Fruit fly (Drosophila melanogaster): ENCODE measurements around the gene Obp22a.

- TF ChIP-seq CG10348 (GFP tag; IDR thresholded peaks at IDR 0.05) (no peak), rn (GFP tag; IDR thresholded peaks at IDR 0.05) (no peak), D1 (tag; optimal IDR thresholded peaks at IDR 0.05) (no peak), CG8159 (tag; optimal IDR thresholded peaks at IDR 0.05) (no peak), CG12605 (GFP tag; IDR thresholded peaks at IDR 0.05) (no peak), CG15710 (tag; optimal IDR thresholded peaks at IDR 0.05) (no peak), CG8301 (tag; optimal IDR thresholded peaks at IDR 0.05) (no peak), CG14655 (GFP tag; optimal IDR thresholded peaks at IDR 0.05) (no peak), fd96Ca (GFP tag; IDR thresholded peaks at IDR 0.05) (no peak), Pif1B (GFP tag; optimal IDR thresholded peaks at IDR 0.05) (no peak), CG4496 (GFP tag; IDR thresholded peaks at IDR 0.05) (no peak; the same call in 2 of the 3 replicates), Pif1A (GFP tag; optimal IDR thresholded peaks at IDR 0.05) (no peak)
Measured at dm6 chr2L:2037551-2038252, 45.7 kb upstream of the Obp22a start.

All from whole organism, pupa.